Worm (Caenorhabditis elegans) whole organism, L1 larva: Measurements from ENCODE around the gene col-10.

Experiments
- Y116A8C.19 ChIP-seq: sonication (generic microtip); optimal IDR thresholded peaks from 2 replicates; lab custom pipeline; 2016; ENCODE audit warnings: missing compliant biosample characterization, missing genetic modification characterization, borderline replicate concordance
- aly-2 ChIP-seq: fragments of 150-350 bp; optimal IDR thresholded peaks from 2 replicates; lab custom pipeline; 2014; ENCODE audit warnings: missing biosample characterization, missing genetic modification characterization
- blmp-1 ChIP-seq: fragments of 150-350 bp; optimal IDR thresholded peaks from 2 replicates; lab custom pipeline; 2014; ENCODE audit warnings: missing biosample characterization, missing genetic modification characterization
- ceh-8 ChIP-seq: fragments of 200-800 bp; sonication (Bioruptor generic); optimal IDR thresholded peaks from 2 replicates; lab custom pipeline; 2018; ENCODE audit warnings: mild to moderate bottlenecking, missing genetic modification characterization, moderate library complexity, missing compliant biosample characterization
- ces-1 ChIP-seq: fragments of 150-350 bp; optimal IDR thresholded peaks from 2 replicates; lab custom pipeline; 2014; ENCODE audit warnings: missing biosample characterization, missing genetic modification reagents, missing genetic modification characterization
- dpl-1 ChIP-seq, 3 experiments: fragments of 150-350 bp in 2 of 3; sonication (generic microtip) in 1 of 3; optimal IDR thresholded peaks; 2 replicates each; lab custom pipeline; 2014 to 2017; ENCODE audit warnings: missing biosample characterization in 3 of 3, missing genetic modification characterization in 3 of 3, missing genetic modification reagents in 3 of 3
- dsc-1 ChIP-seq: sonication (generic microtip); optimal IDR thresholded peaks from 2 replicates; lab custom pipeline; 2016; ENCODE audit warnings: mild to moderate bottlenecking, missing genetic modification characterization, missing compliant biosample characterization
- efl-1 ChIP-seq, 4 experiments: fragments of 150-350 bp; optimal IDR thresholded peaks in 3 of 4; peaks in 1 of 4; 1 replicate in 1 of 4; 2 replicates in 3 of 4; lab custom pipeline; 2014; ENCODE audit warnings: missing biosample characterization in 2 of 4, missing genetic modification characterization in 2 of 4, missing genetic modification reagents in 2 of 4
- egl-13 ChIP-seq: sonication (generic microtip); optimal IDR thresholded peaks from 2 replicates; lab custom pipeline; 2016; ENCODE audit warnings: missing genotype, missing genetic modification reagents, missing genetic modification characterization, missing compliant biosample characterization
- egl-27 ChIP-seq, 2 experiments: fragments of 150-350 bp in 1 of 2; sonication (generic microtip); optimal IDR thresholded peaks; 3 replicates each; lab custom pipeline; 2017 to 2018; ENCODE audit warnings: missing biosample characterization in 2 of 2, missing genetic modification characterization in 2 of 2, missing genetic modification reagents in 2 of 2
- elt-2 ChIP-seq: sonication (generic microtip); optimal IDR thresholded peaks from 2 replicates; lab custom pipeline; 2016; ENCODE audit warnings: missing genetic modification characterization, mild to moderate bottlenecking, inconsistent platforms, missing compliant biosample characterization, missing genetic modification reagents
- elt-3 ChIP-seq, 6 experiments: fragments of 150-350 bp in 1 of 6; sonication (generic microtip); optimal IDR thresholded peaks; 2 replicates each; lab custom pipeline; 2017 to 2018; ENCODE audit warnings: missing biosample characterization in 6 of 6, missing genetic modification characterization in 6 of 6, inconsistent platforms in 1 of 6
- fkh-10 ChIP-seq: sonication (generic microtip); optimal IDR thresholded peaks from 2 replicates; lab custom pipeline; 2017; ENCODE audit warnings: missing biosample characterization, missing genetic modification reagents, missing genetic modification characterization
- fkh-8 ChIP-seq: sonication (generic microtip); optimal IDR thresholded peaks from 2 replicates; lab custom pipeline; 2016; ENCODE audit warnings: mild to moderate bottlenecking, missing genetic modification characterization, missing compliant biosample characterization
- hlh-17 ChIP-seq: fragments of 200-800 bp; sonication (Bioruptor generic); optimal IDR thresholded peaks from 2 replicates; lab custom pipeline; 2018; ENCODE audit warnings: missing genetic modification characterization, mild to moderate bottlenecking, missing compliant biosample characterization, moderate library complexity, borderline replicate concordance
- irx-1 ChIP-seq: sonication (generic microtip); optimal IDR thresholded peaks from 2 replicates; lab custom pipeline; 2016; ENCODE audit warnings: missing genetic modification characterization, missing compliant biosample characterization
- lin-14 ChIP-seq: fragments of 200-800 bp; sonication (Bioruptor generic); optimal IDR thresholded peaks from 2 replicates; lab custom pipeline; 2018; ENCODE audit warnings: mild to moderate bottlenecking, missing genetic modification characterization, moderate library complexity, missing compliant biosample characterization
- lin-15B ChIP-seq: fragments of 150-350 bp; sonication (generic microtip); optimal IDR thresholded peaks from 3 replicates; lab custom pipeline; 2014; ENCODE audit warnings: missing biosample characterization, missing genetic modification characterization
- lin-35 ChIP-seq, 2 experiments: fragments of 150-350 bp; optimal IDR thresholded peaks; 2 replicates each; lab custom pipeline; 2014; ENCODE audit warnings: missing biosample characterization in 2 of 2, missing genetic modification characterization in 2 of 2, missing genetic modification reagents in 2 of 2
- mab-9 ChIP-seq: fragments of 200-800 bp; sonication (Bioruptor generic); IDR thresholded peaks from 2 replicates; pipeline ENCODE4 v1.3.6; 2022; ENCODE audit warnings: missing genetic modification reagents, missing genetic modification characterization, missing compliant biosample characterization
- nhr-11 ChIP-seq: fragments of 150-350 bp; optimal IDR thresholded peaks from 2 replicates; lab custom pipeline; 2014; ENCODE audit warnings: missing biosample characterization, missing genetic modification characterization
- nhr-20 ChIP-seq: sonication (generic microtip); optimal IDR thresholded peaks from 2 replicates; lab custom pipeline; 2016; ENCODE audit warnings: mild to moderate bottlenecking, missing genetic modification characterization, missing compliant biosample characterization
- nhr-47 ChIP-seq: sonication (generic microtip); optimal IDR thresholded peaks from 2 replicates; lab custom pipeline; 2016; ENCODE audit warnings: mild to moderate bottlenecking, missing genetic modification characterization, moderate library complexity, missing compliant biosample characterization
- nhr-71 ChIP-seq: sonication (generic microtip); optimal IDR thresholded peaks from 2 replicates; lab custom pipeline; 2016; ENCODE audit warnings: mild to moderate bottlenecking, missing genetic modification characterization, moderate library complexity, missing compliant biosample characterization
- nhr-85 ChIP-seq: sonication (generic microtip); peaks from one replicate; lab custom pipeline; 2016; ENCODE audit warnings: missing genetic modification characterization, inconsistent platforms, missing compliant biosample characterization
- pax-3 ChIP-seq: fragments of 200-800 bp; sonication (Bioruptor generic); optimal IDR thresholded peaks from 2 replicates; lab custom pipeline; 2018; ENCODE audit warnings: mild to moderate bottlenecking, missing genetic modification characterization, moderate library complexity, missing compliant biosample characterization
- pqm-1 ChIP-seq: sonication (generic microtip); optimal IDR thresholded peaks from 3 replicates; lab custom pipeline; 2017; ENCODE audit warnings: missing biosample characterization, missing genetic modification characterization
- sox-4 ChIP-seq: sonication (generic microtip); optimal IDR thresholded peaks from 2 replicates; lab custom pipeline; 2016; ENCODE audit warnings: missing genetic modification characterization, missing compliant biosample characterization
- swsn-7 ChIP-seq: sonication (generic microtip); optimal IDR thresholded peaks from 2 replicates; lab custom pipeline; 2016; ENCODE audit warnings: missing genetic modification characterization, missing compliant biosample characterization
- tlp-1 ChIP-seq: fragments of 150-350 bp; optimal IDR thresholded peaks from 2 replicates; lab custom pipeline; 2014; ENCODE audit warnings: missing biosample characterization, missing genetic modification characterization
- unc-62 ChIP-seq: fragments of 150-350 bp; optimal IDR thresholded peaks from 2 replicates; lab custom pipeline; 2014; ENCODE audit warnings: missing biosample characterization, missing genetic modification reagents, missing genetic modification characterization
- unc-98 ChIP-seq: fragments of 200-800 bp; sonication (Bioruptor generic); IDR thresholded peaks from 2 replicates; pipeline ENCODE4 v1.3.6; 2022; ENCODE audit warnings: missing genetic modification characterization, missing compliant biosample characterization
- vab-15 ChIP-seq: sonication (generic microtip); optimal IDR thresholded peaks from 2 replicates; lab custom pipeline; 2017; ENCODE audit warnings: missing genotype, mild to moderate bottlenecking, missing genetic modification characterization, missing compliant biosample characterization
- xbp-1 ChIP-seq: sonication (generic microtip); optimal IDR thresholded peaks from 2 replicates; lab custom pipeline; 2016; ENCODE audit warnings: missing genetic modification characterization, missing compliant biosample characterization
- zip-4 ChIP-seq: fragments of 200-800 bp; sonication (Bioruptor generic); optimal IDR thresholded peaks from 2 replicates; lab custom pipeline; 2018; ENCODE audit warnings: mild to moderate bottlenecking, missing genetic modification characterization, moderate library complexity, missing compliant biosample characterization

col-10 gene

DNA sequence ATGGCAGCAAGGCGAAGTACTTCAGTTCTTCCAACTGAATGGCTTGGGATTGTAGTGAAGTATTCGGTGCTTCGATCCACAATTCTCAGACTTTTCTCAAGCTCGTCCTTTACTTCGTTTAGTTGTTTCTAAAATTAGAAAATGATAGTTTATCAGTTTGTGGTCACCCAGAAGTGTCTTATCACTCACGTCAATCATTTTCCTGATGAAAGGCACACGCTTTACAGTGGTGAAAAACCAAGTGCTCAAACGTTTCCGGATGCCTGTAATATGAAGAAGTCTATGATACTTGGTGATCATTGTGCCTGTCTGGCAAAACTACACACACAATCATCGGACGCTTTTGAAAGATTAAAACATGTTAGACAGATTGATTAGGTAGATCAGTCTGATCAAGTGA is 18.9 kb downstream of the col-10 start:
- peak; percentile 23 for TF ChIP-seq nhr-85 (tag; lab: Kevin White, UChicago)
- TF ChIP-seq mab-9 = no peak
- peak; percentile 90 for TF ChIP-seq elt-2
- no peak for TF ChIP-seq efl-1 (optimal IDR thresholded peaks at IDR 0.05; lab: Kevin White, UChicago)
- peak in 1 of 2 experiments; percentile 70 for TF ChIP-seq efl-1 (GFP tag; optimal IDR thresholded peaks at IDR 0.05 in 1 of 2; lab: Kevin White, UChicago)
- TF ChIP-seq fkh-10 (GFP tag; lab: Kevin White, UChicago) = no peak
- TF ChIP-seq dsc-1 (tag; lab: Kevin White, UChicago) = no peak

DNA sequence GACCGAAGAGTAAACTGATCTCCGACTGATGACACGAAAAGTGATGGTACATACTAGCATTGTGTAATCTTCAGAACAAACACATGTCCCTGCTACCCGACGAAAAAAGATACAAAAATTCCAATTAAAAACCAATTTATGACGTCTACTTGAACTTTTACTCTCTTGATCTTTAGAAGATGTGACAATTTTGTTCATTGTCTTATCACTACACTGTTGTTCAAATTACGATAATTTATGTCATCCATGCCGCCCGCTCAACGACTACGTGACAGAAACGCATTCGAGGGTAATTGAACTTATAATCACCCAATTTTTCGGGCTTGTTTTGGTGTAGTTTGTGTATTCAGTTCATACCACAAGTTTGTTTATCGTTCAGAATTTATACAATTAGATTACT is 21.2 kb downstream of the col-10 start:
- TF ChIP-seq unc-62 = no peak
- peak; percentile 14 for TF ChIP-seq nhr-71 (tag; lab: Kevin White, UChicago)
- TF ChIP-seq hlh-17 (GFP tag; lab: Kevin White, UChicago) = no peak
- TF ChIP-seq efl-1 (optimal IDR thresholded peaks at IDR 0.05; lab: Kevin White, UChicago) = no peak
- peak in 1 of 2 experiments; percentile 73 for TF ChIP-seq efl-1 (GFP tag; optimal IDR thresholded peaks at IDR 0.05 in 1 of 2; lab: Kevin White, UChicago)
- TF ChIP-seq lin-35 (GFP tag; optimal IDR thresholded peaks at IDR 0.05; lab: Kevin White, UChicago) = no peak
- TF ChIP-seq nhr-85 (tag; lab: Kevin White, UChicago) = peak; percentile 27
- peak in 2 of 6 experiments; percentile 15 to 53 for TF ChIP-seq elt-3 (tag; optimal IDR thresholded peaks at IDR 0.05; lab: Kevin White, UChicago)
- peak; percentile 60 for TF ChIP-seq blmp-1
- no peak for TF ChIP-seq egl-27 (tag; optimal IDR thresholded peaks at IDR 0.05; lab: Kevin White, UChicago)
- peak; percentile 19 for TF ChIP-seq lin-14 (GFP tag; lab: Kevin White, UChicago)
- peak; percentile 74 for TF ChIP-seq nhr-20 (tag; lab: Kevin White, UChicago)
- TF ChIP-seq, all 84 proteins: peak for 7

DNA sequence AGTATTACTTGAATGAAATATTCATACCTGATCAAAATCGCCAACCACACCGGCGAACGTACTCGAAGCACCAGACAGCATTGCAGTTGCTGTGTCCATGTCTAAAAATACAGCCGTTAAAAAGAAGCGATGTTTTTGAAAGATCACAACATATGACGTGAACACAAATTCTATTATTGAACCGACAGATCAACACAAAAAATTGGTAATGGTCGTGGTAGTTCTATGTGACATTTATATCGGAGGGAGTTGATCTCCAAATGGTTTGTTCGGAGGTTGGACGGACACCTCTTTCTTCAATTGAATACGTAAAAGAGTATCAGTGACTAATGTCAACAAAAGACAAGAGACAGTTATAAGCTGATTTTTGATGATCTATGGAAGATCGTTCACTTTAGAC is 23.8 kb downstream of the col-10 start, which contains the start of gene pitr-3:
Gene pitr-3 (minus strand): TSS at position 101 of the 400 bp plus-strand sequence.
- TF ChIP-seq irx-1 (tag; lab: Kevin White, UChicago) = no peak

DNA sequence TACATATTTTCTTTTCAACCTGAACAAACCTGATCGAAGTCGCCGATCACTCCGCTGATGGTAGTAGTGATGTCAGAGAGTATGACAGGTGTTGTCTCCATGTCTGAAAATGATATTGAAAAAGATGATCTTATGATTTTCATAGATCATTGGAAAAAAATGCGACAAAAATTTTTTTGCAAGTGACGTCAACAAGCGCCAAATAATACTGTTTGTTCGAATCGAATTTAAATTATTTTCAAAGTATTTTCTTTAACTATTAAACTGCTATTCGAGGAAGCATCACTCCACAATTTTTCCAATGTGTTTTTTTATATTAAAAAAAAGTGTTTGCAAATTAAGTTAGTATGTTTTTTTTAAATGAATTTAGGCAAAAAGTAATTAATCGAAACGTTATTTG is 27.5 kb downstream of the col-10 start, which contains the start of gene pitr-2:
Gene pitr-2 (minus strand): TSS at position 101 of the 400 bp plus-strand sequence.
- TF ChIP-seq ces-1 (GFP tag; lab: Kevin White, UChicago) (no peak), lin-15B (tag; lab: Kevin White, UChicago) (no peak), aly-2 (tag; lab: Kevin White, UChicago) (no peak), fkh-8 (tag; lab: Kevin White, UChicago) (no peak), nhr-20 (tag; lab: Kevin White, UChicago) (no peak), elt-3 (tag; optimal IDR thresholded peaks at IDR 0.05; lab: Kevin White, UChicago) (no peak), vab-15 (tag; lab: Kevin White, UChicago) (no peak), pax-3 (tag; lab: Kevin White, UChicago) (no peak), unc-98 (no peak), hlh-17 (GFP tag; lab: Kevin White, UChicago) (no peak), ceh-8 (GFP tag; lab: Kevin White, UChicago) (no peak), fkh-10 (GFP tag; lab: Kevin White, UChicago) (no peak), dpl-1 (GFP tag; optimal IDR thresholded peaks at IDR 0.05; lab: Kevin White, UChicago) (no peak), pqm-1 (tag; lab: Kevin White, UChicago) (no peak)

DNA sequence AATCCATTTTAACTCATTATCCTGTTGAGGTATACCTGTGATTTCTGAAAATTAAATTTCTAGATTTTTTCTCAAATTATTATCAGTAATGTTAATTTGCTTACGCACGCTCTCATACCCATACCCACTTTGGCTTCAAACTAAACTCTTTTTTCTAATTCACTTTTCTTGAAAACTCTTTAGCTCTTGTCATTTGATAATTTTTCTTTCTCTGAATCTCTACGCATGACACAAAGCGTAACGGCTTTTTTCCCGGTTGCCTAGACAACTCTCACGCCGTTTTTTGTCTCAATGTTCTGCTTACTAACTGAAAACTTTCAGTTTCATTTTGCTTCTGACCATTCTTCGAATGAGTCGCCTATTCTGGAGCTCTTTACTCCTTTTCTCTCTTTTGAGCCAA is 31.2 kb downstream of the col-10 start, which contains the start of gene B0222.1:
Gene B0222.1 (plus strand): TSS at position 306 of the 400 bp plus-strand sequence.
- TF ChIP-seq nhr-11 (tag; lab: Kevin White, UChicago) (peak; percentile 59), Y116A8C.19 (no peak), lin-14 (GFP tag; lab: Kevin White, UChicago) (peak; percentile 6), egl-13 (tag; lab: Kevin White, UChicago) (no peak), nhr-47 (tag; lab: Kevin White, UChicago) (peak; percentile 62), tlp-1 (tag; lab: Kevin White, UChicago) (no peak), pax-3 (tag; lab: Kevin White, UChicago) (peak; percentile 10), nhr-20 (tag; lab: Kevin White, UChicago) (peak; percentile 79), mab-9 (no peak), xbp-1 (tag; lab: Kevin White, UChicago) (no peak), zip-4 (GFP tag; lab: Kevin White, UChicago) (no peak), swsn-7 (tag; lab: Kevin White, UChicago) (peak; percentile 3), fkh-8 (tag; lab: Kevin White, UChicago) (peak; percentile 95), dsc-1 (tag; lab: Kevin White, UChicago) (peak; percentile 29), nhr-71 (tag; lab: Kevin White, UChicago) (peak; percentile 72), unc-98 (no peak), sox-4 (tag; lab: Kevin White, UChicago) (peak; percentile 9), nhr-85 (tag; lab: Kevin White, UChicago) (no peak)
